Fruit fly (Drosophila melanogaster) whole organism, prepupa: ENCODE data around the gene vex.

ENCODE experiments used
- CG31627 ChIP-seq: fragments of 200-800 bp; sonication (Bioruptor generic); optimal IDR thresholded peaks from 3 replicates; lab custom pipeline; 2016; ENCODE audit warnings: missing biosample characterization, missing genetic modification characterization
- svp ChIP-seq: fragments of 200-800 bp; sonication (Bioruptor generic); peaks from one replicate; lab custom pipeline; 2016; ENCODE audit warnings: missing biosample characterization, missing genetic modification characterization

DNA sequence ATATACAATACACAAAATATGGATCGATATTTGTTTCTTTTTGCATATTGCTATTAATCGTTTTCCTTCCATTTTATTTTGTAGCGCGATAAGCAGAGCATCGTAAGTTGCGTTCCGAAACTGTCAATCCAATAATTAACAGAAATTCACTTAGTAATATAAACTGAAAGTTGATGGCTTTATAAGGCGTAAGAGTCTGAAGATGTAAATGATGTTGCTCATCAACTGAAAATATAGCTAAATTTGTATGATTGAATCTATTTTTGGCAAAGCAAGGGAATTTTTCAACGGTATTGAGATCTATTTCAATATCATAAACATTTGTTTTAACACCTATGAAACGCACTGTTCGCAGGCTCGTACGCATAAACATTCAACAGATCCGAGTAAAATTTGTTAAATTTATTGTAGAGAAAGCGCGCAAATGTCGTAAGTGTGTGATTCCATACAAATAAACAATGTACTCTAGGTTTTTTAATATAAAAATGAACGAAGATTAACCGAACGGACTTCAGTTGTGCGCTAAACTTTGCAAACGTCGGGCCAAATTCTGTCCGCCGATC lies 49.2 kb upstream of the vex start, which contains the start of gene Vago:
- TF ChIP-seq svp (GFP tag; lab: Kevin White, UChicago) (peak; percentile 61), CG31627 (GFP tag; lab: Kevin White, UChicago) (no peak)
